Fruit fly (Drosophila melanogaster) Kc167 (cell line): ENCODE data around the gene cpo.

Experiments used
- Myc ChIP-seq: fragments of >200 bp; optimal IDR thresholded peaks from 2 replicates; lab custom pipeline; 2017; ENCODE audit warnings: missing external identifiers
- Sin3A ChIP-seq: fragments of >200 bp; optimal IDR thresholded peaks from 2 replicates; lab custom pipeline; 2018; ENCODE audit warnings: missing external identifiers
- h ChIP-seq: fragments of >200 bp; optimal IDR thresholded peaks from 3 replicates; lab custom pipeline; 2018; ENCODE audit warnings: missing external identifiers
- insv ChIP-seq: fragments of >200 bp; optimal IDR thresholded peaks from 3 replicates; lab custom pipeline; 2018; ENCODE audit warnings: missing external identifiers
- psq ChIP-seq: fragments of >200 bp; optimal IDR thresholded peaks from 2 replicates; lab custom pipeline; 2017; ENCODE audit warnings: missing external identifiers
- ttk ChIP-seq: sonication (Bioruptor generic); optimal IDR thresholded peaks from 2 replicates; lab custom pipeline; 2017; ENCODE audit warnings: missing external identifiers

- TF ChIP-seq Sin3A (lab: Kevin White, UChicago) (no peak), insv (lab: Kevin White, UChicago) (no peak), Myc (lab: Kevin White, UChicago) (no peak), psq (lab: Kevin White, UChicago) (no peak), ttk (lab: Kevin White, UChicago) (no peak), h (lab: Kevin White, UChicago) (no peak)
Observed at dm6 chr3R:17938713-17939112, 19.1 kb downstream of the cpo start.
